Comparison of ENCODE assay signal across 1 fruit fly cellular context in genomic region chr3L:4698032-4698431, dm6.
TF ChIP-seq lines count a peak whose summit lies in the region.

No protein-coding gene starts in this region.

TF ChIP-seq in whole organism, embryonic, 481 proteins besides CTCF, POLR2A, EP300 and RAD21 (continued from another document):
- TF ChIP-seq mld (GFP tag; IDR thresholded peaks at IDR 0.05; lab: Robert Waterston, UW; ENCODE audit: partially characterized antibody) (no peak), CG8924 (tag; optimal IDR thresholded peaks at IDR 0.05; lab: Kevin White, UChicago) (peak; percentile 82), sna (GFP tag; IDR thresholded peaks at IDR 0.05; lab: Robert Waterston, UW; ENCODE audit: partially characterized antibody) (no peak), ems (GFP tag; optimal IDR thresholded peaks at IDR 0.05; lab: Kevin White, UChicago) (peak; percentile 78), CG9215 (GFP tag; IDR thresholded peaks at IDR 0.05; lab: Robert Waterston, UW) (peak; percentile 68), Bgb (GFP tag; IDR thresholded peaks at IDR 0.05; lab: Robert Waterston, UW; ENCODE audit: partially characterized antibody) (no peak), CG12236 (GFP tag; optimal IDR thresholded peaks at IDR 0.05; lab: Kevin White, UChicago) (peak; percentile 60), pho (GFP tag; optimal IDR thresholded peaks at IDR 0.05; lab: Kevin White, UChicago) (peak; percentile 76), tap (tag; optimal IDR thresholded peaks at IDR 0.05; lab: Kevin White, UChicago) (peak; percentile 76), Dll (GFP tag; IDR thresholded peaks at IDR 0.05; lab: Robert Waterston, UW; ENCODE audit: partially characterized antibody) (no peak), da (GFP tag; optimal IDR thresholded peaks at IDR 0.05; lab: Kevin White, UChicago) (peak; percentile 51), cwo (GFP tag; optimal IDR thresholded peaks at IDR 0.05; lab: Kevin White, UChicago) (peak; percentile 69), tll (GFP tag; optimal IDR thresholded peaks at IDR 0.05; lab: Kevin White, UChicago) (no peak), CG6765 (GFP tag; optimal IDR thresholded peaks at IDR 0.05; lab: Kevin White, UChicago) (peak; percentile 70), esg (GFP tag; conservative IDR thresholded peaks at IDR 0.05; lab: Robert Waterston, UW) (peak; percentile 77), CG3407 (GFP tag; optimal IDR thresholded peaks at IDR 0.05; lab: Kevin White, UChicago) (peak; percentile 64), CG17829 (tag; optimal IDR thresholded peaks at IDR 0.05; lab: Kevin White, UChicago) (peak; percentile 72), CG11398 (GFP tag; optimal IDR thresholded peaks at IDR 0.05; lab: Kevin White, UChicago) (peak; percentile 80), unpg (GFP tag; optimal IDR thresholded peaks at IDR 0.05; lab: Kevin White, UChicago) (peak; percentile 85), ac (GFP tag; optimal IDR thresholded peaks at IDR 0.05; lab: Kevin White, UChicago) (no peak), vfl (GFP tag; optimal IDR thresholded peaks at IDR 0.05; lab: Kevin White, UChicago) (peak; percentile 42), Dfd (GFP tag; optimal IDR thresholded peaks at IDR 0.05; lab: Kevin White, UChicago) (no peak), insv (GFP tag; optimal IDR thresholded peaks at IDR 0.05; lab: Kevin White, UChicago) (no peak), CG4328 (GFP tag; optimal IDR thresholded peaks at IDR 0.05; lab: Kevin White, UChicago) (peak; percentile 48), CG2199 (GFP tag; IDR thresholded peaks at IDR 0.05; lab: Robert Waterston, UW) (0 out of 3 replicates have a peak, but pooled peaks have one; percentile 30), CG9437 (GFP tag; optimal IDR thresholded peaks at IDR 0.05; lab: Kevin White, UChicago) (peak; percentile 73), Hr78 (GFP tag; optimal IDR thresholded peaks at IDR 0.05; lab: Kevin White, UChicago) (peak in 1 of 2 experiments; percentile 43), aop (GFP tag; IDR thresholded peaks at IDR 0.05; lab: Robert Waterston, UW) (peak; percentile 65; the same call in 1 of the 2 replicates), E2f1 (GFP tag; IDR thresholded peaks at IDR 0.05; lab: Robert Waterston, UW) (peak; percentile 83), Mrtf (GFP tag; IDR thresholded peaks at IDR 0.05; lab: Robert Waterston, UW) (peak; percentile 83), CG11695 (GFP tag; IDR thresholded peaks at IDR 0.05; lab: Robert Waterston, UW) (peak; percentile 75), CkIIα-i1 (GFP tag; IDR thresholded peaks at IDR 0.05; lab: Robert Waterston, UW) (0 out of 2 replicates have a peak, but pooled peaks have one; percentile 48), dan (GFP tag; IDR thresholded peaks at IDR 0.05; lab: Robert Waterston, UW) (no peak), HLH4C (GFP tag; IDR thresholded peaks at IDR 0.05; lab: Robert Waterston, UW; ENCODE audit: partially characterized antibody) (no peak), Antp (GFP tag; optimal IDR thresholded peaks at IDR 0.05; lab: Kevin White, UChicago) (peak; percentile 79)
TF ChIP-seq in whole organism, embryonic: peak in this region for 389.
